Worm (Caenorhabditis elegans) whole organism, early embryonic: Measurements from ENCODE around the gene glb-1.

Experiments used
- B0310.2 ChIP-seq: sonication (generic microtip); optimal IDR thresholded peaks from 2 replicates; lab custom pipeline; 2016; ENCODE audit warnings: mild to moderate bottlenecking, missing genetic modification characterization, missing compliant biosample characterization
- F13C5.2 ChIP-seq: sonication (generic microtip); optimal IDR thresholded peaks from 2 replicates; lab custom pipeline; 2017; ENCODE audit warnings: mild to moderate bottlenecking, missing genetic modification characterization, inconsistent platforms, missing compliant biosample characterization
- aly-1 ChIP-seq: sonication (generic microtip); optimal IDR thresholded peaks from 2 replicates; lab custom pipeline; 2016; ENCODE audit warnings: missing genetic modification characterization, missing compliant biosample characterization
- ama-1 ChIP-seq: fragments of 150-350 bp; optimal IDR thresholded peaks from 2 replicates; lab custom pipeline; 2014
- ceh-13 ChIP-seq: fragments of 200-800 bp; sonication (Bioruptor generic); optimal IDR thresholded peaks from 2 replicates; lab custom pipeline; 2018; ENCODE audit warnings: mild to moderate bottlenecking, missing genetic modification characterization, missing compliant biosample characterization
- ceh-36 ChIP-seq: sonication (generic microtip); optimal IDR thresholded peaks from 2 replicates; lab custom pipeline; 2016; ENCODE audit warnings: missing genetic modification characterization, inconsistent platforms, missing compliant biosample characterization
- ets-7 ChIP-seq: sonication (generic microtip); optimal IDR thresholded peaks from 2 replicates; lab custom pipeline; 2016; ENCODE audit warnings: missing genotype, missing genetic modification characterization, missing compliant biosample characterization
- flt-1 ChIP-seq: fragments of 200-800 bp; sonication (Bioruptor generic); IDR thresholded peaks from 2 replicates; pipeline ENCODE4 v1.3.6; 2022; ENCODE audit warnings: missing genetic modification characterization, missing compliant biosample characterization
- hmbx-1 ChIP-seq: sonication (generic microtip); optimal IDR thresholded peaks from 2 replicates; lab custom pipeline; 2016; ENCODE audit warnings: mild to moderate bottlenecking, missing genetic modification characterization, missing compliant biosample characterization
- hmg-4 ChIP-seq: fragments of 200-800 bp; sonication (Bioruptor generic); optimal IDR thresholded peaks from 2 replicates; lab custom pipeline; 2018; ENCODE audit warnings: mild to moderate bottlenecking, missing genetic modification characterization, missing compliant biosample characterization
- hnd-1 ChIP-seq: sonication (generic microtip); optimal IDR thresholded peaks from 2 replicates; lab custom pipeline; 2016; ENCODE audit warnings: missing genetic modification characterization, missing compliant biosample characterization
- pes-1 ChIP-seq: fragments of 200-800 bp; sonication (Bioruptor generic); IDR thresholded peaks from 2 replicates; pipeline ENCODE4 v1.3.6; 2022; ENCODE audit warnings: missing genetic modification reagents, missing genetic modification characterization, missing compliant biosample characterization
- scrt-1 ChIP-seq: fragments of 200-800 bp; sonication (Bioruptor generic); IDR thresholded peaks from 2 replicates; pipeline ENCODE4 v1.3.6; 2022; ENCODE audit warnings: missing genetic modification characterization, missing compliant biosample characterization
- sea-1 ChIP-seq: fragments of 200-800 bp; sonication (Bioruptor generic); conservative IDR thresholded peaks from 2 replicates; pipeline ENCODE4 v1.3.6; 2022; ENCODE audit warnings: missing genetic modification characterization, missing compliant biosample characterization
- tbx-11 ChIP-seq: fragments of 200-800 bp; sonication (Bioruptor generic); IDR thresholded peaks from 2 replicates; pipeline ENCODE4 v1.3.6; 2022; ENCODE audit warnings: missing genetic modification characterization, missing compliant biosample characterization
- tbx-37 ChIP-seq: fragments of 200-800 bp; sonication (Bioruptor generic); conservative IDR thresholded peaks from 2 replicates; pipeline ENCODE4 v1.3.6; 2022; ENCODE audit warnings: missing genetic modification reagents, missing genetic modification characterization, missing compliant biosample characterization
- tra-4 ChIP-seq: sonication (generic microtip); optimal IDR thresholded peaks from 2 replicates; lab custom pipeline; 2017; ENCODE audit warnings: missing genetic modification characterization, missing compliant biosample characterization

glb-1 gene

DNA sequence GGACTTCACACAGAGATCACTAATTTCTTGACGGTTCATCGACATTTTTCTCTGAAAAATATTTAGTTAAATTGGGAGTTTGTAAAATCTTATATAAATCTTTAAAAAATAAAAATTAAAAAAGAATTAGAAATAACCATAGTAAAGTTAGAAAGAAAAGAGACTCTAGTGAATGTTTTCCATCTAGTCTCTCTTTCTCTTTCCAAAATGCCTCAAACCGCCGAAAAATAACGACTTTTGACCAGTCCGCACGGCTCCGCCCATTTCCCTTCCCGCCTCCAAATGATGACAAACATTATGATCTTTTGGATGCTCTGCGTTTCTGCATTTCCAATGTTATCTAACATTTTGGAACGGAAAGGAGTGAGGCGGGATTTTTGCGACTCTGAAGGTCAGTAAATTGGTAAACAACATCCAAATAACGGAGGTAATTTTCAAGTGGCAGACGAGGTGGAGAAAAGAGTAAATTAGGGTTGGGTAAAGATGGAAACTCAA is at the start of gene glb-1:
glb-1 (minus strand) TSS at position 51 of the 495 bp plus-strand sequence.
- TF ChIP-seq F13C5.2 (no peak), hmg-4 (GFP tag; lab: Kevin White, UChicago) (no peak), pes-1 (GFP tag; lab: Robert Waterston, UW) (no peak), scrt-1 (no peak), hmbx-1 (tag; lab: Kevin White, UChicago) (no peak), ceh-36 (tag; lab: Kevin White, UChicago) (no peak), flt-1 (GFP tag; lab: Robert Waterston, UW) (no peak), ets-7 (tag; lab: Kevin White, UChicago) (no peak), tbx-37 (GFP tag; lab: Robert Waterston, UW) (no peak), aly-1 (tag; lab: Kevin White, UChicago) (no peak), ceh-13 (GFP tag; lab: Kevin White, UChicago) (no peak)

ce11 chrIII:8971255-8972020 is 48.3 kb upstream of the glb-1 start, which contains the start of the genes eif-3.D and R08D7.4:
eif-3.D (minus strand) TSS chrIII:8971578.
R08D7.4 (plus strand) TSS chrIII:8971892.
- peak; percentile 17 for TF ChIP-seq ceh-36 (tag; lab: Kevin White, UChicago)
- no peak for TF ChIP-seq scrt-1
- TF ChIP-seq tbx-11 (GFP tag; lab: Robert Waterston, UW): no peak
- TF ChIP-seq hnd-1 (tag; lab: Kevin White, UChicago): peak; percentile 17
- TF ChIP-seq F13C5.2: peak; percentile 84
- peak; percentile 61 for TF ChIP-seq tbx-37 (GFP tag; lab: Robert Waterston, UW)
- no peak for TF ChIP-seq tra-4 (tag; lab: Kevin White, UChicago)
- no peak for TF ChIP-seq ama-1 (lab: Kevin White, UChicago)
- TF ChIP-seq sea-1 (GFP tag; lab: Robert Waterston, UW): no peak
- no peak for TF ChIP-seq hmbx-1 (tag; lab: Kevin White, UChicago)
- TF ChIP-seq aly-1 (tag; lab: Kevin White, UChicago): no peak
- peak; percentile 13 for TF ChIP-seq ets-7 (tag; lab: Kevin White, UChicago)
- peak; percentile 70 for TF ChIP-seq pes-1 (GFP tag; lab: Robert Waterston, UW)
- 0 out of 2 replicates have a peak, but pooled peaks have one; percentile 31 for TF ChIP-seq flt-1 (GFP tag; lab: Robert Waterston, UW)

DNA sequence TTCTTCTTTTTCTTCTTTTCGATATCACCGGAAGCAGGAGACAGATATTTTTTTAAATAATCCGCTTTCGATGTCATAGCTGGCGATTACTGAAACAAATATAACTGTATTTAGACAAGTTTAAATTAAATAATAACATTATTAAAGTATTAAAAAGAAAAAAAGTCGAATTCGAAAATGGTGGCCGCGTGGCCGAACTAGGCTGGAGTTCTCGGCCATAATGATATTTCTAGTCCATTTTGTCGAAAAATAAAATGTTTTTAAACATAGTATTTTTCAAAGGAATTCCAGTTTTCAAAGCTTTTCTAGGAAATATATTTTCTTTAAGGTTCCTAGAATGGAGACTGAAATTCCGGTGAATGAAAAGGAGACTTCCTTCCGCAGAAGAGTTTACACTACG is 44.5 kb upstream of the glb-1 start, which contains the start of the genes bud-13 and rpap-2:
bud-13 (minus strand) TSS at position 89 of the 400 bp plus-strand sequence.
rpap-2 (plus strand) TSS at position 329 of the 400 bp plus-strand sequence.
- TF ChIP-seq tbx-37 (GFP tag; lab: Robert Waterston, UW): peak; percentile 53; the same call in 1 of the 2 replicates
- TF ChIP-seq B0310.2 (tag; lab: Kevin White, UChicago): no peak

- no peak for TF ChIP-seq scrt-1
- peak; percentile 16 for TF ChIP-seq aly-1 (tag; lab: Kevin White, UChicago)
Measured at ce11 chrIII:8964684-8965283, 41.7 kb upstream of the glb-1 start.

ce11 chrIII:8962475-8962874 is 39.4 kb upstream of the glb-1 start:
- TF ChIP-seq tra-4 (tag; lab: Kevin White, UChicago) (no peak), hmg-4 (GFP tag; lab: Kevin White, UChicago) (no peak), tbx-37 (GFP tag; lab: Robert Waterston, UW) (no peak), hmbx-1 (tag; lab: Kevin White, UChicago) (no peak), sea-1 (GFP tag; lab: Robert Waterston, UW) (no peak), scrt-1 (no peak), pes-1 (GFP tag; lab: Robert Waterston, UW) (no peak), B0310.2 (tag; lab: Kevin White, UChicago) (no peak), ceh-13 (GFP tag; lab: Kevin White, UChicago) (no peak), ama-1 (lab: Kevin White, UChicago) (no peak), hnd-1 (tag; lab: Kevin White, UChicago) (no peak), aly-1 (tag; lab: Kevin White, UChicago) (no peak), F13C5.2 (no peak), ets-7 (tag; lab: Kevin White, UChicago) (no peak), ceh-36 (tag; lab: Kevin White, UChicago) (no peak), tbx-11 (GFP tag; lab: Robert Waterston, UW) (no peak), flt-1 (GFP tag; lab: Robert Waterston, UW) (no peak)

- TF ChIP-seq tbx-11 (GFP tag; lab: Robert Waterston, UW) (no peak), hmg-4 (GFP tag; lab: Kevin White, UChicago) (no peak), ama-1 (lab: Kevin White, UChicago) (no peak), flt-1 (GFP tag; lab: Robert Waterston, UW) (no peak)
Measured at ce11 chrIII:8961993-8962392, 38.9 kb upstream of the glb-1 start, which contains the start of gene grl-25. grl-25 (plus strand) TSS chrIII:8962293.

ce11 chrIII:8960664-8961063 is 37.6 kb upstream of the glb-1 start, which contains the start of gene ZK643.6:
ZK643.6 (minus strand) TSS chrIII:8960764.
- TF ChIP-seq pes-1 (GFP tag; lab: Robert Waterston, UW) (no peak), flt-1 (GFP tag; lab: Robert Waterston, UW) (no peak), tra-4 (tag; lab: Kevin White, UChicago) (no peak), hmbx-1 (tag; lab: Kevin White, UChicago) (no peak), ceh-36 (tag; lab: Kevin White, UChicago) (no peak), sea-1 (GFP tag; lab: Robert Waterston, UW) (no peak), hmg-4 (GFP tag; lab: Kevin White, UChicago) (no peak)
